Worm (Caenorhabditis elegans) whole organism, late embryonic: ENCODE results near the gene rin-1.

ENCODE experiments used
- ceh-48 ChIP-seq: sonication (generic microtip); optimal IDR thresholded peaks from 2 replicates; lab custom pipeline; 2016; ENCODE audit warnings: missing genetic modification characterization, inconsistent platforms, missing compliant biosample characterization
- nhr-11 ChIP-seq: fragments of 150-350 bp; optimal IDR thresholded peaks from 2 replicates; lab custom pipeline; 2014; ENCODE audit warnings: missing biosample characterization, missing genetic modification characterization
- pha-4 ChIP-seq: fragments of 150-350 bp; optimal IDR thresholded peaks from 2 replicates; lab custom pipeline; 2018; ENCODE audit warnings: missing biosample characterization, missing genetic modification reagents, missing genetic modification characterization
- pros-1 ChIP-seq: fragments of 150-350 bp; optimal IDR thresholded peaks from 2 replicates; lab custom pipeline; 2014; ENCODE audit warnings: missing biosample characterization, missing genetic modification reagents, missing genetic modification characterization

- TF ChIP-seq pha-4 (no peak), pros-1 (tag; lab: Kevin White, UChicago) (no peak), ceh-48 (tag; lab: Kevin White, UChicago) (no peak), nhr-11 (tag; lab: Kevin White, UChicago) (no peak)
These were observed 4.9 kb upstream of the rin-1 start for ce11 chrV:14820314-14820713.
